Fruit fly (Drosophila melanogaster): Measurements from ENCODE around the gene CG15531.

The CG15531 gene

DNA sequence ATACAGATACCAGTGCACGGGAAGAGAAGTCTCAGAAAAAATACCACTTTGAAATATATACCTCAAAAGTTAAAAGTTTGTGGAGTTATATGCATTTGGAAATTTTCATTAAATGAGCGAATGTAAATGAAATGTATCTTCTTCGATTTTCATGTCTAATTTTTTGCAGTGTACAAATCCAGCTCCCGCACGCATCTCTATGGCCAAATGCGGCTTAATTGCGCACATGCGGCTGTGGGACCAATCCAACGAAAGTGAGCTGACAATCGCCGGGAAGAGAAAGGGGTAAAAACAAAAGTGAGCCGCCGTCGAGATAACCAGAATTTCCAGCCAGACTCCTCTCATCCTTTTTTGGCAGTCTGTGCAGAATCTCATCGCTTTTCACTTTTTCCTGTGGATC, 31.9 kb downstream of the CG15531 start (continued):
- TF ChIP-seq ttk (GFP tag; IDR thresholded peaks at IDR 0.05) (peak; percentile 48), Six4 (GFP tag; optimal IDR thresholded peaks at IDR 0.05) (no peak), CG14710 (tag; optimal IDR thresholded peaks at IDR 0.05) (no peak), CG33213 (GFP tag; optimal IDR thresholded peaks at IDR 0.05) (no peak), CG33557 (GFP tag; optimal IDR thresholded peaks at IDR 0.05) (no peak), tx (GFP tag; optimal IDR thresholded peaks at IDR 0.05) (no peak), pan (optimal IDR thresholded peaks at IDR 0.05) (no peak), pan (GFP tag; optimal IDR thresholded peaks at IDR 0.05 in 1 of 2, IDR thresholded peaks at IDR 0.05 in 1 of 2) (peak in 1 of 2 experiments; percentile 62), CG14014 (GFP tag; IDR thresholded peaks at IDR 0.05) (peak; percentile 58), dmrt11E (tag; optimal IDR thresholded peaks at IDR 0.05) (no peak), CG30431 (GFP tag; optimal IDR thresholded peaks at IDR 0.05) (peak; percentile 17), CG2889 (GFP tag; IDR thresholded peaks at IDR 0.05) (no peak), repo (GFP tag; optimal IDR thresholded peaks at IDR 0.05) (no peak), CG12071 (GFP tag; optimal IDR thresholded peaks at IDR 0.05) (no peak), CG7963 (GFP tag; IDR thresholded peaks at IDR 0.05; ENCODE audit: partially characterized antibody) (no peak), az2 (GFP tag; optimal IDR thresholded peaks at IDR 0.05) (peak; percentile 35), CG6272 (GFP tag; IDR thresholded peaks at IDR 0.05) (0 out of 2 replicates have a peak, but pooled peaks have one; percentile 18), CG11695 (GFP tag; IDR thresholded peaks at IDR 0.05) (0 out of 3 replicates have a peak, but pooled peaks have one; percentile 12), D (optimal IDR thresholded peaks at IDR 0.05) (no peak), D (GFP tag; optimal IDR thresholded peaks at IDR 0.05) (no peak), otp (GFP tag; IDR thresholded peaks at IDR 0.05) (no peak), CG7556 (GFP tag; optimal IDR thresholded peaks at IDR 0.05) (peak; percentile 6), Gsc (GFP tag; IDR thresholded peaks at IDR 0.05) (no peak), TFAM (GFP tag; optimal IDR thresholded peaks at IDR 0.05) (no peak), CG7372 (GFP tag; IDR thresholded peaks at IDR 0.05) (no peak), Hr51 (GFP tag; optimal IDR thresholded peaks at IDR 0.05) (peak in 1 of 2 experiments; percentile 49), CG10654 (GFP tag; optimal IDR thresholded peaks at IDR 0.05) (peak; percentile 4), vfl (GFP tag; optimal IDR thresholded peaks at IDR 0.05) (no peak), CG2120 (GFP tag; optimal IDR thresholded peaks at IDR 0.05) (no peak), knrl (GFP tag; IDR thresholded peaks at IDR 0.05; ENCODE audit: partially characterized antibody) (no peak), bcd (GFP tag; optimal IDR thresholded peaks at IDR 0.05) (no peak), CG17802 (tag; optimal IDR thresholded peaks at IDR 0.05) (no peak), eyg (GFP tag; optimal IDR thresholded peaks at IDR 0.05) (no peak), shn (GFP tag; optimal IDR thresholded peaks at IDR 0.05) (peak; percentile 6), sim (GFP tag; IDR thresholded peaks at IDR 0.05) (no peak), Bdp1 (GFP tag; optimal IDR thresholded peaks at IDR 0.05) (no peak), CG3065 (GFP tag; optimal IDR thresholded peaks at IDR 0.05) (no peak), lola (GFP tag; optimal IDR thresholded peaks at IDR 0.05) (no peak), ind (GFP tag; optimal IDR thresholded peaks at IDR 0.05) (peak; percentile 34), CG12104 (GFP tag; optimal IDR thresholded peaks at IDR 0.05) (no peak), CG2116 (GFP tag; optimal IDR thresholded peaks at IDR 0.05) (no peak), CG8924 (tag; optimal IDR thresholded peaks at IDR 0.05) (no peak), ranshi (GFP tag; IDR thresholded peaks at IDR 0.05) (no peak), Hand (GFP tag; optimal IDR thresholded peaks at IDR 0.05) (no peak), run (tag; optimal IDR thresholded peaks at IDR 0.05) (no peak), Dref (GFP tag; IDR thresholded peaks at IDR 0.05) (no peak), fd64A (GFP tag; optimal IDR thresholded peaks at IDR 0.05) (no peak), ab (GFP tag; optimal IDR thresholded peaks at IDR 0.05) (no peak), Ets97D (GFP tag; optimal IDR thresholded peaks at IDR 0.05) (no peak), Dfd (GFP tag; optimal IDR thresholded peaks at IDR 0.05) (no peak), NFAT (GFP tag; IDR thresholded peaks at IDR 0.05) (no peak), CG15011 (GFP tag; optimal IDR thresholded peaks at IDR 0.05) (no peak), H2.0 (GFP tag; IDR thresholded peaks at IDR 0.05) (0 out of 2 replicates have a peak, but pooled peaks have one; percentile 30)

Measured in whole organism, embryonic.